Worm (Caenorhabditis elegans) whole organism, dauer: ENCODE data around the gene Y38E10A.35.
"Not testable (repeated sequence)": the region's sequence is repeated elsewhere in the genome, so short reads cannot be mapped to it uniquely, and the experiment has no call there.

Source experiments
- unc-62 ChIP-seq: sonication (generic microtip); optimal IDR thresholded peaks from 2 replicates; lab custom pipeline; 2017; ENCODE audit warnings: missing biosample characterization, missing genetic modification reagents, missing genetic modification characterization

Gene Y38E10A.35

DNA sequence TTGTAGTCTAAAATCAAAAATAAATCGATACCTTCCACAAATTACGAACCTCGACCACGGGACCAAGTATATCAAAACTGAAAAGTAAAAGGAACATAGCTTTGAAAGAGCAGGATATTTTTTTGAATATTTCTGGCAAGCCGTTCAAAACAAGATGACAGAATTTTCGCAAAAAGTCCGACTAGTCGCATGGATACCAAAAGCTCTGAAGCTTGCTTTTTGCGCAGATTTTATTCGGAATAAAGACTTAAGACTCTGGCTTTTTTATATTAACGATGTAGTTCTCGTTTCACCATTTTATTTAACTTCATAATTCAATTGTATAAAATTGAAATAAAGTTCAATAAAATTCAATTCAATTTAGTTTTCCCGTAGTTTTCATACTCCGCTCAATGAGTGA lies 881 bp upstream of the Y38E10A.35 start, which contains the start of gene Y38E10A.2:
TSS of gene Y38E10A.2 (minus strand) at position 101 of the 400 bp plus-strand sequence.
- no peak for TF ChIP-seq unc-62

DNA sequence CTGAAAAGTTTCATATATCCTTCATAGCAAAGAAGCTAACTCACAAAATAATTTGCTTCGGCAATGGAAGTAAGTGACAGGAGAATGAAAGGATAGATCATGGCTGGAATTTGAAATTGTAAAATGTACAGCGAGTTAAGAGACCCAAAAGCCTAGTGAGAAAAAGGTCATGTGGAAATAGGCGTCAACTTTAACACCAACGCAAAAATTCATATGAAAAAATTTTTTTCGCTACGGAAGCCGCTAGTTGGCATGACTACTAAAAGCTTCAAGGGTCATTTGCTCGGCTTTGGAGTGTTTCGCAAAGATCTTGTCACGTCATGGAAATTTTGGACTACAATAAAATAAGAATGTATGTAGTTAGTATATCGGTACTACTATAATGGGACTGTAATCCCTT lies 2.1 kb downstream of the Y38E10A.35 start, which contains the start of gene Y38E10A.1:
TSS of gene Y38E10A.1 (minus strand) at position 101 of the 400 bp plus-strand sequence.
- TF ChIP-seq unc-62, result no peak

DNA sequence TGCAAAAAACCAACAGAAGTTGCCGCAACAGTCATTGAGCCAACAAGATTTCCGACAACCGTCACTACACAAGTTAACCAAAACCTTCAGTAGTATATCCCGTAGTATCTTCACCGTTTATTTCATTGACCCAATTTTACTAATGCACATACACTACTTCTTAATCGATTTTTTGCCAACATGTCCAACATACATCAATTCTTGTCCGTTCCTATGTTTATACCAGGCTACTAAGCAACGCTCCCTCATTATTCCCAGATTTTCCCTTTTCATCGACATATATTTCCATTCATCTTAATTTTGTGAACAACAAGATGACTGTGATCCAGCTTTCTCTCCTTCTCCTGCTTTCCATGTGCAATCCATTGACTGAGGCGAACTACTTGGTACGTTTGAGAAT lies 6.8 kb downstream of the Y38E10A.35 start, which contains the start of gene F49C5.7:
TSS of gene F49C5.7 (plus strand) at position 301 of the 400 bp plus-strand sequence.
- TF ChIP-seq unc-62, result no peak

DNA sequence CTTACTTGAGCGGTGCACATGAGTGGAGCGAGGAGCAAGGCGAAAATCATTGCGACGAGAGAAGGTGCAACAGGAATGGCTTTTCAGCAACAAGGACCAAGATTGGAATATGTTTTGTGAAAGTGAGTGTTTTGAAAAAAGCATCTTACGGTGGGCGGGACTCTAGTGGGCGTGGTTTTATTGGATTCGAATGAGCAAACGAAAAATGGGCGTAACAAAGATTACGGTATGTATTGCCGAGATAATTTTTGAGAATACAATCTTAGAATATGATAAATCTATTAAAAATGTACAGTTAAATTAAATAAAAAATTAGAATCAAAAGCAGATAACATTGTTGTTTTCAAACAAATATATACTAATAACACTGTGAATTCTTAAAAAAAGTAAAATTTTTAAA lies 12.4 kb downstream of the Y38E10A.35 start, which contains the start of gene F49C5.12:
TSS of gene F49C5.12 (minus strand) at position 101 of the 400 bp plus-strand sequence.
- TF ChIP-seq unc-62, result no peak

DNA sequence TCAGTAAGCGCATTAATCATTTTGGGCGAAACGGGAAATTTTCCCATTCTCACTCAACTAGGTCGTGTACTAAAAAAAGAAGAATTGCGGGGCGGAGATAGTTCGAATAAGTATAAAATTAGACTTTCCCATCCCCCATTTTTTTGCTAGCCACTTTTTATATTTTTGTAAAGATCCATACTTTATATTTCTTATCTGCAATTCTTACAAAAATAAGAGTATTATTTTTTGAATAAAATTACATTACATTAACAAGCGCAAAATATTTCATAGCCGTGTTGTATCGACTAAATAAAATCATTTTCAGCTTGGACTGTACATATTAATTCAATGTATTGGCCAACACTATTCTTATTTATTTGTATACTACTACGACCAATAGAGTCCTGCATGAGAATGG lies 17.1 kb downstream of the Y38E10A.35 start, which contains the start of gene F49C5.11:
TSS of gene F49C5.11 (plus strand) at position 301 of the 400 bp plus-strand sequence.
- no peak for TF ChIP-seq unc-62

DNA sequence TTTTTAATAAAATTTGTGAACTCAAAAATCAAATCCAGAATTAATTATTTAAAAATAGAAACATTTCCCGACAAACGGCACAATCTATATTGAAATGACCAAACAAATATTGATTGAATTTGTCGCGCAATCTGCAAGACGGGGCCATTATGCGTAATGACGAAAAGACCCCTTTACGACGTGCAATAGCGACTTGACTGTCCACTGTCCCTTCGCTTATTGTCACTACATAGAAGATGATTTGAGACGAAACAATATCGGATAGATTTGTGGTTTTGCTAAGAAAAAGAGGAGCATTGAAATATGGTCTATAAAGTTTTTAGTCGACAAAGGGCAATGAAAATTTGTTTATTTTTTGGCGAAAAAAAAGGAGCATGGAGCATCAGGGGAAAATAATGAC lies 21.7 kb downstream of the Y38E10A.35 start:
- no peak for TF ChIP-seq unc-62

DNA sequence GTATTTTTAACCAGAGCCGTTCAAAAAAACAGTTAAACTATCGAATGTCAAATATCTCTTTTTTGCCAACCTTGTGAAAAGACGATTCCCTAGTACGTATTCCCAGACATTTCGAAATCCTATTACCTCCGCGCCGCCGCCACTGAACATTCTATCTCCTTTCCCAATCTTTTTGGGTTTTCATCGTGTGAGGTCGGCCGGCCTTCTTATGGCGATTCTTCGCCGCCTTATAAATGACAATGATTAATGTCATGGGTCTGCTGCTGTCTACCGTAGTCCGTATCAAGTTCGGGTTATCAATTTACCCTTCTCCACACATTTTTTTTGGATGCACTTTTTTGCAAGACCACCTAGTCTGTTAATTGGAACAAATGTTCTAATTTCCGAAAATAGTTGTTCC lies 23.0 kb downstream of the Y38E10A.35 start:
- no peak for TF ChIP-seq unc-62

DNA sequence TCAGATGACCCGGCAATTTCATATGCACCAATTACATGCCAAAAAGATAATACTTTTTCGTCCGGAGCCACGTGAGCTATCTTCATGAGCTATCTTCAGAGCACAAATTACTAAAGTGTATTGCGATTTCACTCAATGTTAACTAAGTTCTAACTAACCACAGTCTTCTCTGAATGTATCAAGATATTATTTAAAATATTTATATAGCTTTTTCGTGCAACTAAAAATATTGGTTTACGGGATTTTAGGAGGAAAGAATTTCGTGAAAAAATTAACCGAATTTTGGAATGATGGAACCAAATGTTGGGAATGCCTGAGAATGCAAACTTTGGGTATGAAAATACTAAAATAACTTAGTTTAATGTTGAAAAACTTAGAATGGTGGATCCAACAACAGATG lies 25.1 kb downstream of the Y38E10A.35 start, which contains the start of gene F49C5.16:
TSS of gene F49C5.16 (plus strand) at position 301 of the 400 bp plus-strand sequence.
- no peak for TF ChIP-seq unc-62

DNA sequence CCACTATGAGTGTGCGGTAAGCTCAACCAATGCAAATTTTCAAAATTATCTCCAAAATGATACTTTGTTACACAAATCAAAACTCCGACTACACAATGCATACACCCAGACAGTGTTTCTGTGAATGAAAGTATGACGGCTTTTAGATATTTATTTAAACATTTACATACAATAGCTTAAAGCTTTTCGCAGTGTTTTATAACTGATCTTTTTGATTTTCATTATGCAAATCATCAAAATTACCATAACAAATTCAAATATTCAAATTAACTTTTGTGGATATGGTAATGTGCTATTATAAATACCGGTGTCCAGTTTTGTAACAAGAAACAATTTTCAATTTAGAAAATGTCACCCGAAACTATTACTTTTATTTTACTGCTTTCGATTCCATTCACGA lies 26.2 kb downstream of the Y38E10A.35 start, which contains the start of the genes F49C5.5 and F49C5.10:
TSS of gene F49C5.5 (minus strand) at position 101 of the 400 bp plus-strand sequence.
TSS of gene F49C5.10 (plus strand) at position 344 of the 400 bp plus-strand sequence.
- no peak for TF ChIP-seq unc-62

DNA sequence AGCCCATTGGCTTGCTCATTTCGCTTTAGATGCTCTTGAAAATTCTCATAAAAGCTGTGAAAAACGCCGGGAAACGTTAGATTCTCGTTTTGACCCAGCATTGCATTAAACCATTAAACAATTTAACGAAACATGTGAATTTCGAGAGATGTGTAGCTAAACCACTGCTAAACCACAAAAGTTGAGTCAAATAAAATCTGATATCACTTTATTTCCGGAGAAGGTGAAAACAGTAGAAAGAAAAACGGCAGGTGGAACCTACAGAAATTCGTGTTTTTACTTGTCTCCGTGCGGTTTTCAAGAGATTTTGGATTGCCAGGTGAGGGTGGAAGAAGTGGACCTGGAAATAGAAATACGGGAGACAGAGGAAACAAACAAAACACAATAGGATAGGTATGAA lies 28.1 kb downstream of the Y38E10A.35 start, which contains the start of gene F49C5.9:
TSS of gene F49C5.9 (minus strand) at position 101 of the 400 bp plus-strand sequence.
- TF ChIP-seq unc-62, result no peak

DNA sequence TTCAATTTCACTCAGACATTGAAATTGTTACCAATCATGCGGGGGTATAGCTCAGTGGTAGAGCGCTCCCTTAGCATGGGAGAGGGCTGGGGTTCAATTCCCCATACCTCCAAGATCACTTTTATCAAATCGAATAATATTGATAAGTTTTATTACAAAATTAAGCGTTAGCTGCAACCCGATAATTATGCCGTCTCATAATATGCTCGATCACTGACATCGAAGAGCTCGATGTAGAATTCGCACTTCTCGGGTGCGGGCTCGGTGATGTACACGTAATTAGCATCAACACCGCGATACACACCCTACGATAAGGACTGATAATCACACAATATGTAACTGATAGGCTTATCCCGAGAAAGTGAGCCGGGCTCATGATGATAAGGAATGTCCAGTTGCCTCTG lies 30.1 kb downstream of the Y38E10A.35 start:
- TF ChIP-seq unc-62, result no peak

DNA sequence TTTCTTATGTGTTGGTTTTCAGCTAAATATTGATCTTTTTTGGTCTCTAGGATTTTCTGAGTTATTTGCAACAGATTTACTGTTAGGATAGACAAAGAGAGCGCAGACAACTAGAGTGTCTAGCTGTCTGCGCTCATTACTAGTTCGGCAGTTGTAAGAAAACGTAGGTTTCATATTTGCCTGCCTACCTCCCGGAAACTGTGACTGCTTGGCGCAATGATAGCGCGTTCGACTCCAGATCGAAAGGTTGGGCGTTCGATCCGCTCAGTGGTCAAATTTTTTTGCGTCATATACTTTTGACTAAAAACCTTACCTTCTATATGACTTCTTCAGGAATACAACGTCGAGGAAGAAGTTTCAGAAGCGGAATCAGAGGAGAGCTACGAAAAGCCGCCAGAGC lies 33.3 kb downstream of the Y38E10A.35 start:
- no peak for TF ChIP-seq unc-62

DNA sequence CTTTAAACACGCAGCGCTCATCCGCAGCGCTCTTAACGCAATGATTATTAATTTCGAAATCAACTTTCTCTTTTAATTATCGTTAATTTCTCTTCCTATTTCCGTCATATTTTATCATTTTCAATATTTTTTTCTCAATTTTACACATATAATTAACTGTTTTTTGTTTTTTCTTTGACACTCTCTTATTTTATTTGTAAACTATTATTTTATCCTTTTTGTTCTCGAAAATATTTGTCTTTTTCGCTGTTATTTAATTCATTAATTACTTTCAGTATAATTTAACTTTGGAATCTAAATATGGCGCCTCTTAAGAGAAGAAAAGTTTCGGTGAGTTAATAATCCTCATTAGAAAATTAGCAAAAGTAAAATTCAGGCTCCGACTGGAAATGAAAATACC lies 36.5 kb downstream of the Y38E10A.35 start, which contains the start of gene F49C5.3:
TSS of gene F49C5.3 (plus strand) at position 301 of the 400 bp plus-strand sequence.
- not testable (repeated sequence) for TF ChIP-seq unc-62

DNA sequence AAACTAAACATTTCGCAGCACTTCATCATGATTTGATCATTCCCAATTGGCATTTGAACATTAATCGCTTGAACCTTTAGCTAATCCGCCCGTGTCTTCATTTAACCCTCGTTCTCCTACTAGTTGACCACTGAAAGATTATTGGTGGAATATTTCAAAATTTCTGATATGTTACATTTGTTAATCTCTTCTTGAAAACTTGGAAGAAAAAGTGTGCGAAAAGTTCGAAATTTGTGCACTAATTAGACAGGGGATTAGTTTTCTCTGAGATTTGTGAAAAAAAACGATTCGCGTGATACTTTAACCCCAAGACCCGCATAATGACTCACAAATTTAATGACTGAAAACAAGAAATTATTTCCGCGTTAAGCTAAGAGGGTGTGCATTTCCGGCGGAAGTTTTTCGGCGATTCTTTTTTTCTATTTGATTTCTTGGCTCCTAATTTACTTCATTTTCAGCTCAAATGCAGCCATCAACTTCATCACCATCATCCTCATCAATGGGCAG lies 37.3 kb downstream of the Y38E10A.35 start, which contains the start of gene nimk-1:
TSS of gene nimk-1 (plus strand) at position 457 of the 507 bp plus-strand sequence.
- no peak for TF ChIP-seq unc-62

DNA sequence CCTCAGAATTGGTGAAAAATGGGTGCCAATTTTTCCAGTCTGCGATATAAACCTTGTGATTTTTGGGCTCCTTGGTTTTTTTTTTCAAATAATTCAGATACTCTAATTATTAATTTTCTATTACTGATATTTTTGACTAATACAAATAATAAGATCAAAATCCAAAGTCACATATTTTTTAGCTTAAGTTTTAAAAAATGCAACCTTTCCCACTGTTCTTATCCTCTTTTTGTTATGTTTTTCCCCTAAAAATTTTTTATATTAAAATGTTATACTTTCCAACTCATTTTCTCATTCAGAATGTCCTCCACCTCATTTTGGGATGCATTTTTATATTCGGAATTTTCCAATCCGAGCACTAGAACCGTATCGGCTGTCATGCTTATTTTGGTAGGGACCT lies 41.7 kb downstream of the Y38E10A.35 start, which contains the start of gene srx-120:
TSS of gene srx-120 (plus strand) at position 301 of the 400 bp plus-strand sequence.
- TF ChIP-seq unc-62, result no peak

DNA sequence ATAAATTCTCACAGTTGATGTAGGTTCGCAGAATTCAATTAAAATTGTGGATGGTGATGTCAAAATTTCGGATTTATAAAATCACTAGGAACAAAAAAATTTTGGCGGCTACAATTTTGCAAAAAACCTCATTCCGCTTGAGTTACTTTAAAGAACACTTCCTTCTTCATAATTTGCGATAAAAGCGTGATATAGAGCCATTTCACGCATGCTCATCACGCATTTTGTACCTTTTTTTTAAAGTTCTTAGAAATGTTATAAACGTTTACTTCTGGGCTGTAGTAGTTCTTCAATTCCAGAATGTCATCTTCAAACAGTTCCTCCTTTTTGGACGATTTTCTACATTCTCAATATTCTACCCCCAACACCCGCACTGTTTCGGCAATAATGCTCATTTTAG lies 44.7 kb downstream of the Y38E10A.35 start, which contains the start of gene srx-119:
TSS of gene srx-119 (plus strand) at position 301 of the 400 bp plus-strand sequence.
- no peak for TF ChIP-seq unc-62

DNA sequence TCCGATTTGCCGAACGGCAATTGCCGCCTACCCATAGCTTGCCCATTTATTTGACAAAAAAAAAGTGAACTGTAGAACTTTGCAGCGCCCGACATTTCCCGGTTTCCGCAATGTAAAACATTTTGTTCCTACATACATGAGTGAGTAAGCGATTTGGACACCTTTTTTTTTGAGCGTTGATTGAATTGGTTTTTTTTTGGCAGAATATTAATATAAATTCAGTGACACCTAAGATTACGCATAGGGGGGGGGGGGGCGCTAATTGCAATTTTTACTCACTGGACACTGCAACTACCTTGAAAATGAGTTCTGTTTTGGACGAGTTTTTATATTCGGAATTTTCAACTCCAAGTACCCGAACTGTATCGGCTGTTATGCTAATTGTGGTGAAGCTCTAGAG lies 47.1 kb downstream of the Y38E10A.35 start, which contains the start of gene srx-118:
TSS of gene srx-118 (plus strand) at position 301 of the 400 bp plus-strand sequence.
- no peak for TF ChIP-seq unc-62
